Fruit fly (Drosophila melanogaster) whole organism: ENCODE measurements around the gene RhoGDI.
A peak's percentile ranks its signal among the peaks of the same experiment; 100 is the strongest.

Source experiments
- CG8478 ChIP-seq: fragments of >200 bp; optimal IDR thresholded peaks from 2 replicates; lab custom pipeline; 2018; ENCODE audit warnings: inconsistent platforms
- Dll ChIP-seq: fragments of >200 bp; optimal IDR thresholded peaks from 2 replicates; lab custom pipeline; 2017
- EcR ChIP-seq, 2 experiments: fragments of >200 bp; optimal IDR thresholded peaks; 2 replicates each; lab custom pipeline; 2017; ENCODE audit warnings: missing biosample characterization in 2 of 2, missing genetic modification characterization in 2 of 2, missing genetic modification reagents in 2 of 2
- pan ChIP-seq: fragments of >200 bp; optimal IDR thresholded peaks from 2 replicates; lab custom pipeline; 2017
- psq ChIP-seq: fragments of >200 bp; optimal IDR thresholded peaks from 2 replicates; lab custom pipeline; 2017
- usp ChIP-seq: fragments of >200 bp; optimal IDR thresholded peaks from 2 replicates; lab custom pipeline; 2017; ENCODE audit warnings: missing biosample characterization, missing genetic modification characterization, mixed read lengths

Gene RhoGDI

DNA sequence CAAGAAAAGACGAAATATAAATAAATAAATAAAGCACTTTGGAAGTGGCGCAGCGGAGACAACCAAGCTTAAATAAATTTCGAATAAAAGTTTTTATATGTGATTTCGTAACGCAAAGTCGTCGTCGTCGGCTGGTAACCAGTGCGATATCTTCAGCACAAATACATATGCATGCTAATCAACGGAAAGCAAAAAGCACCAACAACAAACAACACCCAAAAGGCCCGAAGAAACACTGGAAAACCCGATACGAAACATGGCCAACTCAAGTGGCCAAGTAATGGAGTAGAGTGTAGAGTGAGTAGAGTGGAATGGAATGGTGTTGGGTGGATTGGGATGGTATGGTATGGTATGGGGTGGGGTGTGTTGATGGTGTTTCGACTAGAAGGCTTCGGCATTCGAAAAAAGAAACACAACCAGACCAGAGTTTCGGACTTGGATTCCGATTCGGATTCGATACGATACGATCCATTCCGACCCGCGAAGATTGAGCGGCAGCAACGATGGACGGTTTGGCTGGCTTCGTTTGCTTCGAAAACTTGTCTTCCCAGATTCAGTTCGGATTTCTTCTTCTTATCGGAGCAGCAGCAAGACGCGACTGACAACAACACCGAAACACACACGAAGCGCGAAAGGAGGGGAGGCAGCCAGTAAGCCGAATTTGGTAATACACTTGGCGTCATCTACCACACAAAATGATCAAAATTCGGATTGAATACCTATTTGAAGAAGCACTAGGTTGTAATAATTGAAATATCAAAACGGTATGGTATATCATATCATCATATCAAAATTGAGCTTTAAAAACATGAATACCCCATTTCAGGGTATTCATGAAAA is 25.8 kb upstream of the RhoGDI start:
- TF ChIP-seq psq (lab: Kevin White, UChicago) (no peak), Dll (lab: Kevin White, UChicago) (no peak), pan (lab: Kevin White, UChicago) (no peak), CG8478 (no peak), usp (no peak), EcR (GFP tag; optimal IDR thresholded peaks at IDR 0.05; lab: Kevin White, UChicago) (no peak)

- no peak for TF ChIP-seq CG8478
- no peak for TF ChIP-seq psq (lab: Kevin White, UChicago)
- no peak for TF ChIP-seq EcR (GFP tag; optimal IDR thresholded peaks at IDR 0.05; lab: Kevin White, UChicago)
- TF ChIP-seq usp: no peak
- no peak for TF ChIP-seq Dll (lab: Kevin White, UChicago)
- TF ChIP-seq pan (lab: Kevin White, UChicago): no peak
These were observed 25.1 kb upstream of the RhoGDI start for dm6 chr3L:19903400-19903846.

dm6 chr3L:19904411-19905135 is 24.0 kb upstream of the RhoGDI start:
- no peak for TF ChIP-seq usp
- no peak for TF ChIP-seq EcR (GFP tag; optimal IDR thresholded peaks at IDR 0.05; lab: Kevin White, UChicago)
- no peak for TF ChIP-seq Dll (lab: Kevin White, UChicago)
- no peak for TF ChIP-seq psq (lab: Kevin White, UChicago)
- TF ChIP-seq CG8478: no peak
- no peak for TF ChIP-seq pan (lab: Kevin White, UChicago)

DNA sequence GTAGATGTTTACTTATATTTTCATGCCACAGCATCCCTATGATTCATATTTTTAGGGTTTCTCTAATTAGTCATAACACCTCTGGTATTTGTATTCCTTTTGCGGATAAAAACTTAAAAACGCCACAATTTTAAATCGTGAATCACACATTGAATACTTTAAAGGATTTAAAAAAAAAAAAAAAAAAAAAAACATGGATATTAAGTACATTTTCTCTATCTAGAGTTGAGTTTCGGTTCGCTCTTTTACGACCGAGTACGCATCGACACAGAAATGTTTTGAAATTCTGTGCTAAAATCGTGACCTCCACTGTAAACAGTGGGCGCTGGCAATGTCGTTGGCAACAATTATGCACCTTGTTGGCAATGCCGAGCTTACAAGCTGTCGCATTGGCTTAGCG is 23.1 kb upstream of the RhoGDI start:
- TF ChIP-seq psq (lab: Kevin White, UChicago) (no peak), usp (no peak), Dll (lab: Kevin White, UChicago) (no peak), EcR (GFP tag; optimal IDR thresholded peaks at IDR 0.05; lab: Kevin White, UChicago) (no peak), CG8478 (no peak), pan (lab: Kevin White, UChicago) (no peak)

DNA sequence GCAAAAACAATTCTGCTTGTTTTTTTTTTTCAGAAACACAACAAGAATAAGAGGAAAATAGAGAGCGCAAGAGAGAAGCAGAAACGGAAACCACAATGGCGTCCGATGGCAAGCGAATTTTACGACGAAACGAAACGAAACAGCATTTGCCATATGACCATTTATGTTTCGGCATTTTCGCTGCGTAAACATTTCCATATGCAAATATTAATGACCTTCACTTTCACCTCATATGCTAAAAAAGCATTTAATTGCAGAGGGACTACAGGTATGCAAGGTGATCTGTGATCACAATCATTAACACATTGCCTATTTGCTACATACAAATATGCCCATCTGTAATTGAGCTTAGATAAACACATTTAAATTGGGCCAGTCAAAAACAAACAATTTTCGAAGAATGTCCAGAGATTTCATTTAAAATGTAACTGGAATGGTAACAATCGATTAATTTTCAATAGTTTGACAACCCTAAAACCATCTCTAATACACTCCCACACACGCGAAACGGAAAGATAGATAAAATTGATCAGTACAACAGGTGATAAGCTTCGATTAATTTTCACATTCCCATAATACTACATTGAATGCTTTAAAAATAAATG is 22.3 kb upstream of the RhoGDI start:
- TF ChIP-seq pan (lab: Kevin White, UChicago) (no peak), usp (no peak), Dll (lab: Kevin White, UChicago) (no peak), EcR (GFP tag; optimal IDR thresholded peaks at IDR 0.05; lab: Kevin White, UChicago) (no peak), psq (lab: Kevin White, UChicago) (no peak)

dm6 chr3L:19906780-19907705 is 21.5 kb upstream of the RhoGDI start:
- no peak for TF ChIP-seq psq (lab: Kevin White, UChicago)
- TF ChIP-seq CG8478: peak; percentile 37

DNA sequence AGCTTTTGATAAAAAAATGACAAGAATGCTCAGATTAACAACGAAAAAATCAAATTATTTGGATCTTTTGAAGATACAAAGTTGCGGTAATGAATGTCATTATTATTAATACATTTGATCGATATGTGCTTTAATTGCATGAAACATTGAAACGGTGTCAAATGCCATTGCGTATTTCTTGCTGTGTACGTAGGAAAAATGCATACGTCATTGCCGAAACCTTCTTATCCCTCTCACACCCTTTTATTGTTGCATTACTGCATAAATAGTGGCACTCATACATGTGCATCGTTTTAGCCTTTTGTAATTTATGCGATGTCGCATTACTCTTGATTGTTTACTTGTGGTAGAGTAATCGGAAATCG is 20.9 kb upstream of the RhoGDI start:
- TF ChIP-seq EcR (GFP tag; optimal IDR thresholded peaks at IDR 0.05; lab: Kevin White, UChicago): no peak
- TF ChIP-seq Dll (lab: Kevin White, UChicago): no peak
- no peak for TF ChIP-seq CG8478
- no peak for TF ChIP-seq usp
- no peak for TF ChIP-seq psq (lab: Kevin White, UChicago)
- TF ChIP-seq pan (lab: Kevin White, UChicago): no peak

dm6 chr3L:19908201-19909127 is 20.1 kb upstream of the RhoGDI start:
- TF ChIP-seq usp (no peak), CG8478 (no peak), psq (lab: Kevin White, UChicago) (no peak), EcR (GFP tag; optimal IDR thresholded peaks at IDR 0.05; lab: Kevin White, UChicago) (no peak), Dll (lab: Kevin White, UChicago) (no peak), pan (lab: Kevin White, UChicago) (no peak)

DNA sequence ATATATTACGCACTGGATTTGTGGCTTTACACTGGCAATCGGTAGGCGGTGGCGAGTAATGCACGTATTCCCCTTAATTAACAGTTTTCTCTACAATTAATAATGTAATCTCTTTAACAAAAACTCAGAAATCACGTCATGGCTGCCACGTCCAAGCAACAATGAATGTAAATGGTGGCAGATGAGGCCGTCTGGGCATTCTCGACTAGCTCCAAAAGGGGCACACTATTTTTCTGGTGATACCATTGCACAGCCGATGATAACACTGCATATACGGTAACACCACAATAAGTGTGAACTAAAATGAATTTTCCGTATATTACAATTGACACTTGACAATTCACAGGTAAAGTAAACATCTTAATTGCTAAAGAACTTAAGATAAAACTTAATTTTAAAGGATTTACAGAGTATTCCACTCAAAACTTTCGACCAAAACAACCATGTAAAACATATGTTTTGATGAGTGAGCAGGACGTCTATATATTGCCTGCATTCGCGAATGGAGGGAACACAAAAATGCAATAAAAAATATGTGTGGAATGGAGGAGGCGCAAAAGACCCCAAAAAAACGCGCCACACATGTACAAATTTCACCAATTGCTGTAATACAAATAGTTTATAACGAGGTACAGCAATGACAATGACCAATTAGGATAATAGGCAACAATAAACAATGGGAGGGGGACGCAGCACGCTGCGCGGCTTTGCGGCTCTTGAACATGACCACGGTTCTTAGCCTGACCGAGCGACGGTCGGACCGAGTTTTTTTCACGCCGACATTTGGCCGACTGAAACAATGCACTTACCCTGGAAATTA is 19.1 kb upstream of the RhoGDI start:
- TF ChIP-seq usp: no peak
- no peak for TF ChIP-seq CG8478
- TF ChIP-seq EcR (GFP tag; optimal IDR thresholded peaks at IDR 0.05; lab: Kevin White, UChicago): no peak
- TF ChIP-seq psq (lab: Kevin White, UChicago): no peak
- no peak for TF ChIP-seq pan (lab: Kevin White, UChicago)
- no peak for TF ChIP-seq Dll (lab: Kevin White, UChicago)

DNA sequence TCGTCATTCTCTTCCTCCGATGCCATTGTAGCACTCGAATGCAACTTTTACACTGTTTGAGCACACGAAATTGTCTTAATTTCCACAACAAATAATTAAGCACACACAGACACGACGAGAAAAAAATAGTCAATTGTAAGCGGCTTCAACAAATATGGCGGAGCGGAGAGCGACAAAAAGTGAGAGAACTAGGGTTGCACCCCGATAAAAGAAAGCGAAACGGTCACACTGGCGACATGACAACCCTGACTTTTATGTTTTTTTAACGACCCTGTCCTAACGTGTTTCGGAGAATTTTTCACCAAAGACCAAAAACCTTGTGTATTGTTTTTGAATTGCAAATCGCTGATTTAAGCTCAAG is 18.5 kb upstream of the RhoGDI start, which contains the start of the genes Mi-2 and Prp3:
Mi-2 (minus strand) TSS at position 162 of the 361 bp plus-strand sequence.
Prp3 (plus strand) TSS at position 247 of the 361 bp plus-strand sequence.
- no peak for TF ChIP-seq CG8478
- TF ChIP-seq Dll (lab: Kevin White, UChicago): no peak
- no peak for TF ChIP-seq psq (lab: Kevin White, UChicago)
- no peak for TF ChIP-seq EcR (GFP tag; optimal IDR thresholded peaks at IDR 0.05; lab: Kevin White, UChicago)
- no peak for TF ChIP-seq usp
- TF ChIP-seq pan (lab: Kevin White, UChicago): no peak
